Worm (Caenorhabditis elegans): ENCODE results near the gene acbp-6.
A peak's percentile ranks its signal among the peaks of the same experiment; 100 is the strongest.

- TF ChIP-seq ama-1 (optimal IDR thresholded peaks at IDR 0.05) (no peak), elt-1 (tag; optimal IDR thresholded peaks at IDR 0.05) (no peak), nhr-12 (tag; optimal IDR thresholded peaks at IDR 0.05) (no peak), lin-11 (tag; optimal IDR thresholded peaks at IDR 0.05) (peak; percentile 51), nhr-77 (tag; optimal IDR thresholded peaks at IDR 0.05) (no peak)
These were observed 33.1 kb upstream of the acbp-6 start, which contains the start of gene mcm-2 for ce11 chrII:12006575-12007098.

All from whole organism, L2 larva.